Fruit fly (Drosophila melanogaster) S2 (cell line): ENCODE measurements around the gene CG34253.

Experiments used
- CG8478 ChIP-seq: fragments of >200 bp; optimal IDR thresholded peaks from 2 replicates; lab custom pipeline; 2018
- CTCF ChIP-seq, 2 experiments: fragments of >200 bp; optimal IDR thresholded peaks; 2 replicates each; lab custom pipeline; 2018

- no peak for TF ChIP-seq CG8478 (lab: Kevin White, UChicago)
- TF ChIP-seq CTCF (optimal IDR thresholded peaks at IDR 0.05; lab: Kevin White, UChicago): no peak
Observed at dm6 chr3L:18076649-18077048, 10.5 kb downstream of the CG34253 start.
